Worm (Caenorhabditis elegans) whole organism, L4 larva: ENCODE results near the gene oac-21.
A peak's percentile ranks its signal among the peaks of the same experiment; 100 is the strongest.

Experiments used
- F26F4.8 ChIP-seq: fragments of 200-800 bp; sonication (Bioruptor generic); conservative IDR thresholded peaks from 2 replicates; pipeline ENCODE4 v1.3.6; 2022; ENCODE audit warnings: missing genetic modification characterization, missing compliant biosample characterization
- R02D3.7 ChIP-seq: fragments of 150-350 bp; sonication (generic microtip); optimal IDR thresholded peaks from 3 replicates; lab custom pipeline; 2014; ENCODE audit warnings: missing biosample characterization, missing genetic modification characterization
- Y5F2A.4 ChIP-seq: fragments of 200-800 bp; sonication (Bioruptor generic); optimal IDR thresholded peaks from 2 replicates; lab custom pipeline; 2018; ENCODE audit warnings: mild to moderate bottlenecking, missing genetic modification characterization, missing compliant biosample characterization
- aly-2 ChIP-seq: sonication (generic microtip); optimal IDR thresholded peaks from 2 replicates; lab custom pipeline; 2018; ENCODE audit warnings: missing biosample characterization, missing genetic modification characterization
- ama-1 ChIP-seq: fragments of 150-350 bp; optimal IDR thresholded peaks from 2 replicates; lab custom pipeline; 2014; ENCODE audit warnings: inconsistent platforms, mixed read lengths
- arid-1 ChIP-seq: fragments of 200-800 bp; sonication (Bioruptor generic); conservative IDR thresholded peaks from 2 replicates; pipeline ENCODE4 v1.3.6; 2022; ENCODE audit warnings: missing genetic modification reagents, missing genetic modification characterization, missing compliant biosample characterization
- attf-4 ChIP-seq: sonication (generic microtip); optimal IDR thresholded peaks from 3 replicates; lab custom pipeline; 2017; ENCODE audit warnings: missing biosample characterization, missing genetic modification characterization
- ceh-44 ChIP-seq: fragments of 200-800 bp; sonication (Bioruptor generic); IDR thresholded peaks from 2 replicates; pipeline ENCODE4 v1.3.6; 2022; ENCODE audit warnings: missing genetic modification reagents, missing genetic modification characterization, missing compliant biosample characterization
- ctbp-1 ChIP-seq: fragments of 200-800 bp; sonication (Bioruptor generic); IDR thresholded peaks from 2 replicates; pipeline ENCODE4 v1.3.6; 2022; ENCODE audit warnings: missing genetic modification reagents, missing genetic modification characterization, missing compliant biosample characterization
- daf-12 ChIP-seq: fragments of 150-350 bp; optimal IDR thresholded peaks from 2 replicates; lab custom pipeline; 2014; ENCODE audit warnings: missing biosample characterization, missing genetic modification reagents, missing genetic modification characterization
- daf-16 ChIP-seq, 3 experiments: sonication (generic microtip); optimal IDR thresholded peaks; 2 replicates each; lab custom pipeline; 2016 to 2017; ENCODE audit warnings: missing genetic modification characterization in 3 of 3, missing genetic modification reagents in 3 of 3, mild to moderate bottlenecking in 2 of 3, missing compliant biosample characterization in 2 of 3, missing biosample characterization in 1 of 3, moderate library complexity in 1 of 3
- dmd-6 ChIP-seq: fragments of 200-800 bp; sonication (Bioruptor generic); IDR thresholded peaks from 2 replicates; pipeline ENCODE4 v1.3.6; 2022; ENCODE audit warnings: missing genetic modification reagents, missing genetic modification characterization, missing compliant biosample characterization
- dmd-8 ChIP-seq: fragments of 200-800 bp; sonication (Bioruptor generic); IDR thresholded peaks from 2 replicates; pipeline ENCODE4 v1.3.6; 2022; ENCODE audit warnings: missing genetic modification characterization, missing compliant biosample characterization
- dpl-1 ChIP-seq: fragments of 150-350 bp; optimal IDR thresholded peaks from 2 replicates; lab custom pipeline; 2014; ENCODE audit warnings: missing biosample characterization, missing genetic modification reagents, missing genetic modification characterization
- duxl-1 ChIP-seq: sonication (generic microtip); optimal IDR thresholded peaks from 2 replicates; lab custom pipeline; 2016; ENCODE audit warnings: mild to moderate bottlenecking, missing genetic modification characterization, moderate library complexity, missing compliant biosample characterization; ENCODE audit not compliant: poor library complexity
- gei-8 ChIP-seq: fragments of 200-800 bp; sonication (Bioruptor generic); optimal IDR thresholded peaks from 2 replicates; lab custom pipeline; 2018; ENCODE audit warnings: mild to moderate bottlenecking, missing genetic modification characterization, missing compliant biosample characterization
- hlh-11 ChIP-seq: fragments of 200-800 bp; sonication (Bioruptor generic); optimal IDR thresholded peaks from 2 replicates; lab custom pipeline; 2018; ENCODE audit warnings: mild to moderate bottlenecking, missing genetic modification characterization, missing compliant biosample characterization
- hlh-30 ChIP-seq: sonication (generic microtip); optimal IDR thresholded peaks from 2 replicates; lab custom pipeline; 2017; ENCODE audit warnings: antibody characterized with exemption, mild to moderate bottlenecking, missing genetic modification characterization, missing compliant biosample characterization; ENCODE audit not compliant: insufficient read depth
- jun-1 ChIP-seq: fragments of 150-350 bp; optimal IDR thresholded peaks from 2 replicates; lab custom pipeline; 2014; ENCODE audit warnings: missing biosample characterization, missing genetic modification reagents, missing genetic modification characterization
- lin-1 ChIP-seq: fragments of 200-800 bp; sonication (Bioruptor generic); IDR thresholded peaks from 2 replicates; pipeline ENCODE4 v1.3.6; 2022; ENCODE audit warnings: missing genetic modification reagents, missing genetic modification characterization, missing compliant biosample characterization
- lin-39 ChIP-seq: fragments of 150-350 bp; optimal IDR thresholded peaks from 2 replicates; lab custom pipeline; 2014; ENCODE audit warnings: missing biosample characterization, missing genetic modification reagents, missing genetic modification characterization
- lsy-2 ChIP-seq, 2 experiments: fragments of 150-350 bp in 1 of 2; sonication (generic microtip) in 1 of 2; optimal IDR thresholded peaks; 2 replicates each; lab custom pipeline; 2014 to 2017; ENCODE audit warnings: missing biosample characterization in 2 of 2, missing genetic modification characterization in 2 of 2
- mes-2 ChIP-seq: sonication (generic microtip); optimal IDR thresholded peaks from 2 replicates; lab custom pipeline; 2016; ENCODE audit warnings: missing genotype, mild to moderate bottlenecking, missing genetic modification characterization, missing compliant biosample characterization; ENCODE audit not compliant: poor library complexity, severe bottlenecking
- mxl-2 ChIP-seq: fragments of 200-800 bp; sonication (Bioruptor generic); conservative IDR thresholded peaks from 2 replicates; pipeline ENCODE4 v1.3.6; 2022; ENCODE audit warnings: missing genetic modification reagents, missing genetic modification characterization, missing compliant biosample characterization
- mxl-3 ChIP-seq: fragments of 200-800 bp; sonication (Bioruptor generic); optimal IDR thresholded peaks from 2 replicates; lab custom pipeline; 2018; ENCODE audit warnings: mild to moderate bottlenecking, missing genetic modification characterization, missing compliant biosample characterization
- nhr-11 ChIP-seq: fragments of 150-350 bp; optimal IDR thresholded peaks from 2 replicates; lab custom pipeline; 2014; ENCODE audit warnings: missing biosample characterization, missing genetic modification characterization
- nhr-237 ChIP-seq: sonication (generic microtip); optimal IDR thresholded peaks from 2 replicates; lab custom pipeline; 2017; ENCODE audit warnings: missing biosample characterization, missing genetic modification characterization
- nhr-28 ChIP-seq: fragments of 150-350 bp; optimal IDR thresholded peaks from 2 replicates; lab custom pipeline; 2014; ENCODE audit warnings: missing biosample characterization, missing genetic modification characterization
- nhr-48 ChIP-seq: sonication (generic microtip); optimal IDR thresholded peaks from 2 replicates; lab custom pipeline; 2016; ENCODE audit warnings: mild to moderate bottlenecking, missing genetic modification characterization, missing compliant biosample characterization
- nhr-77 ChIP-seq: fragments of 150-350 bp; optimal IDR thresholded peaks from 2 replicates; lab custom pipeline; 2014; ENCODE audit warnings: missing biosample characterization, missing genetic modification characterization
- php-3 ChIP-seq: fragments of 200-800 bp; sonication (Bioruptor generic); IDR thresholded peaks from 2 replicates; pipeline ENCODE4 v1.3.6; 2022; ENCODE audit warnings: missing genetic modification reagents, missing genetic modification characterization, missing compliant biosample characterization
- pqm-1 ChIP-seq: sonication (generic microtip); optimal IDR thresholded peaks from 2 replicates; lab custom pipeline; 2017; ENCODE audit warnings: missing biosample characterization, missing genetic modification characterization
- spr-3 ChIP-seq: fragments of 200-800 bp; sonication (Bioruptor generic); optimal IDR thresholded peaks from 2 replicates; lab custom pipeline; 2018; ENCODE audit warnings: mild to moderate bottlenecking, missing genetic modification characterization, missing compliant biosample characterization
- unc-130 ChIP-seq: sonication (generic microtip); optimal IDR thresholded peaks from 2 replicates; lab custom pipeline; 2016; ENCODE audit warnings: missing genetic modification reagents, missing genetic modification characterization, missing compliant biosample characterization
- unc-62 ChIP-seq, 3 experiments: fragments of 150-350 bp in 1 of 3; sonication (generic microtip); optimal IDR thresholded peaks in 2 of 3; peaks in 1 of 3; 1 replicate in 1 of 3; 2 replicates in 2 of 3; lab custom pipeline; 2014 to 2017; ENCODE audit warnings: missing biosample characterization in 3 of 3, missing genetic modification characterization in 3 of 3, missing genetic modification reagents in 3 of 3, missing genotype in 1 of 3
- vab-7 ChIP-seq: fragments of 200-800 bp; sonication (Bioruptor generic); IDR thresholded peaks from 2 replicates; pipeline ENCODE4 v1.3.6; 2022; ENCODE audit warnings: missing genetic modification reagents, missing genetic modification characterization, missing compliant biosample characterization
- zag-1 ChIP-seq: fragments of 150-350 bp; optimal IDR thresholded peaks from 2 replicates; lab custom pipeline; 2014; ENCODE audit warnings: missing biosample characterization, missing genetic modification characterization
- zfp-3 ChIP-seq: fragments of 200-800 bp; sonication (Bioruptor generic); conservative IDR thresholded peaks from 2 replicates; pipeline ENCODE4 v1.3.6; 2022; ENCODE audit warnings: missing genetic modification reagents, missing genetic modification characterization, missing compliant biosample characterization
- zip-2 ChIP-seq: fragments of 150-350 bp; optimal IDR thresholded peaks from 2 replicates; lab custom pipeline; 2014; ENCODE audit warnings: missing biosample characterization, missing genetic modification characterization

Gene oac-21

DNA sequence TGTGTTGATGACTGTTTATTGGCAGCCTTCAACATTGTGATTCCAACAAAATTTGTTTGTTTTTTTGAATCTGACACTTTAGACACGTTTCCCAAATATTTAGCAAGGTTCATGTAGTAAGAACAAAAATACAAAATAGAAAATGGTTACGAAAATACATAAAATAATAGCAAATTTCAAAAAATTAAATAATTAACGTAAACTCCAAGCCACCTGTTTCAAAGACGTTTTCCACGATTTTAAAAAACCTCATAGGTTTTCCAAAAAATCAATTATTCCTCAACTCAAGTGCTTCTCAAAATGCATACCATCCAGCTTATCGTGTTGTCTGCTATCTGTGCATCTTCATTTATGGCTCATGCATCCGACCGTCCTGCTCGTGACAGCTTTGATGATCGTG, 28.3 kb downstream of the oac-21 start, which contains the start of gene F56D6.14:
Gene F56D6.14 (plus strand): TSS at position 301 of the 400 bp plus-strand sequence.
- TF ChIP-seq mxl-2 (GFP tag; lab: Robert Waterston, UW): no peak
- TF ChIP-seq unc-62 (GFP tag; optimal IDR thresholded peaks at IDR 0.05 in 1 of 2; lab: Kevin White, UChicago): peak in 1 of 2 experiments; percentile 73
- TF ChIP-seq unc-62 (tag; optimal IDR thresholded peaks at IDR 0.05; lab: Kevin White, UChicago): no peak
- TF ChIP-seq nhr-77 (tag; lab: Kevin White, UChicago): no peak
- TF ChIP-seq lsy-2 (tag; optimal IDR thresholded peaks at IDR 0.05; lab: Kevin White, UChicago): no peak

DNA sequence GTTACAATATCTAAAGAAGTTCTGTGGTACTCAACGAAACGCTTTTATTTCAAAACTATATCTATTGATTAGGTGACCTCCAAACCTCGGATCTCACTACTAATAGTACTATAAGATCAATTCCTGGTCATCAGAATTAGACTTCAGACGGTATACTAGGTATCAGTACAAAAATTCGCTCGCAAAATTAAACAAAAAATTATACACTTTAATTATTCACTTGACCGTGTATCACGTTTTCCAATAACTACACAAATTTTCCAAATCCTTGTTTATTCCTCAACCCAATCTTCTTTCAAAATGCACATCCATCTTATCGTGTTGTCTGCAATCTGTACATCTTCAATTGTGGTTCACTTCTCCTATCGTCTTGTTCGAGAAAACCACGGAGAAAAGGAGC, 29.1 kb downstream of the oac-21 start, which contains the start of gene F56D6.23:
Gene F56D6.23 (plus strand): TSS at position 301 of the 400 bp plus-strand sequence.
- no peak for TF ChIP-seq Y5F2A.4 (GFP tag; lab: Kevin White, UChicago)
- TF ChIP-seq gei-8 (GFP tag; lab: Kevin White, UChicago): no peak

DNA sequence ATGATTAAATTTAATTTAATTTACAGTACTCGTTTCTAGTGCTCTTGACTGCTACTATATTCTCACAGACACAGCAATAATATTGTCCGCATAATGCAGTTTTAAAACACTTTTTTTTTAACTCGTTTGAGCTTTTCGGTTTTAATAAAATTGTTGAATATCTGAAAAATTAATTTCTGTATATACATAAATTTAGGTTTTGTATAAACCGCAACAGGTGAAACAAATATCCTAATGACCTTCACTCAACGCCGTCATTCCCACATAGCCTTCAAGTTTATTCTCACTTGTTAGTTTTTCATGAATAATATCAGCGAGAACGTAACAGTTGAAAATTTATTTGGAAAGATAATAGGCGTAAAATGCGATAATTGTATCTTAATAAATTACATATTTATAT, 30.4 kb downstream of the oac-21 start, which contains the start of gene srz-19:
Gene srz-19 (plus strand): TSS at position 301 of the 400 bp plus-strand sequence.
- TF ChIP-seq ceh-44 (GFP tag; lab: Robert Waterston, UW): no peak
- TF ChIP-seq nhr-237: no peak
- TF ChIP-seq ctbp-1 (GFP tag; lab: Robert Waterston, UW): no peak
- TF ChIP-seq attf-4: no peak
- TF ChIP-seq mes-2 (tag; lab: Kevin White, UChicago): no peak
- no peak for TF ChIP-seq ama-1 (lab: Kevin White, UChicago)
- TF ChIP-seq aly-2 (tag; lab: Kevin White, UChicago): no peak
- no peak for TF ChIP-seq dpl-1 (GFP tag; lab: Kevin White, UChicago)
- TF ChIP-seq lsy-2 (tag; optimal IDR thresholded peaks at IDR 0.05; lab: Kevin White, UChicago): no peak
- TF ChIP-seq arid-1 (GFP tag; lab: Robert Waterston, UW): no peak
- TF ChIP-seq Y5F2A.4 (GFP tag; lab: Kevin White, UChicago): no peak
- no peak for TF ChIP-seq F26F4.8
- no peak for TF ChIP-seq pqm-1 (tag; lab: Kevin White, UChicago)
- no peak for TF ChIP-seq lin-1 (GFP tag; lab: Robert Waterston, UW)

DNA sequence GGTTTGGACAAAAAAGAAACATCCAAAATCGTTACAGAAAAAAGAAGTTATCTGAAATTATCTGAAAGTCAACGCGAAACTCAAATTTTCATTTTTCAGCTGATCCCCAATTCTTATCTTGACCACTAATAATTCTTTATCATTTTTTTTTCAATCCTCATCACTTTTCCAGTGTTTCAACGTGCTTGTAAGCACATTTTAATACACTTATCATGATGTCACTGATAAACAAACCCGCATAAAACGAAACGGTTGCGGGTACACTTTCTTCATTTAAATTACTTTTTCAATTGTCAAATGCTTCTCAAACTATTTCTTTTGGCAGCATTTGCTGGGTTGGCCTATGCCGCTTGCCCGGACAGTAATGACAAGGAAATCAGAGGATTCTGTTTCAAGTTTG, 32.8 kb downstream of the oac-21 start, which contains the start of gene clec-67:
Gene clec-67 (plus strand): TSS at position 268 of the 400 bp plus-strand sequence.
- TF ChIP-seq arid-1 (GFP tag; lab: Robert Waterston, UW) (no peak), zip-2 (no peak), mes-2 (tag; lab: Kevin White, UChicago) (no peak), dmd-8 (GFP tag; lab: Robert Waterston, UW) (no peak), vab-7 (GFP tag; lab: Robert Waterston, UW) (no peak), R02D3.7 (tag; lab: Kevin White, UChicago) (no peak), hlh-11 (tag; lab: Kevin White, UChicago) (peak; percentile 58), nhr-48 (tag; lab: Kevin White, UChicago) (no peak), mxl-3 (peak; percentile 17), jun-1 (tag; lab: Kevin White, UChicago) (no peak), zfp-3 (no peak), unc-130 (GFP tag; lab: Kevin White, UChicago) (no peak), nhr-28 (peak; percentile 63), dpl-1 (GFP tag; lab: Kevin White, UChicago) (no peak), lin-39 (no peak), pqm-1 (tag; lab: Kevin White, UChicago) (peak; percentile 78), dmd-6 (GFP tag; lab: Robert Waterston, UW) (no peak; the same call in 1 of the 2 replicates), nhr-77 (tag; lab: Kevin White, UChicago) (peak; percentile 9), hlh-30 (tag; lab: Kevin White, UChicago) (no peak), daf-12 (no peak), daf-16 (GFP tag; optimal IDR thresholded peaks at IDR 0.05; lab: Kevin White, UChicago) (no peak), daf-16 (tag; optimal IDR thresholded peaks at IDR 0.05; lab: Kevin White, UChicago) (peak; percentile 57), spr-3 (GFP tag; lab: Kevin White, UChicago) (no peak), duxl-1 (no peak), gei-8 (GFP tag; lab: Kevin White, UChicago) (no peak), nhr-11 (tag; lab: Kevin White, UChicago) (no peak), aly-2 (tag; lab: Kevin White, UChicago) (no peak), php-3 (GFP tag; lab: Robert Waterston, UW) (no peak), zag-1 (tag; lab: Kevin White, UChicago) (no peak), unc-62 (GFP tag; optimal IDR thresholded peaks at IDR 0.05 in 1 of 2; lab: Kevin White, UChicago) (no peak), unc-62 (tag; optimal IDR thresholded peaks at IDR 0.05; lab: Kevin White, UChicago) (no peak)
